Worm (Caenorhabditis elegans) whole organism, late embryonic: Measurements from ENCODE around the gene T23D5.8.

ENCODE experiments used
- C38D4.7 ChIP-seq: fragments of 200-800 bp; sonication (Bioruptor generic); optimal IDR thresholded peaks from 2 replicates; lab custom pipeline; 2018; ENCODE audit warnings: mild to moderate bottlenecking, missing genetic modification characterization, moderate library complexity, missing compliant biosample characterization
- F13H6.1 ChIP-seq: sonication (generic microtip); optimal IDR thresholded peaks from 2 replicates; lab custom pipeline; 2016; ENCODE audit warnings: missing genetic modification characterization, missing compliant biosample characterization
- Y22D7AL.16 ChIP-seq: sonication (generic microtip); optimal IDR thresholded peaks from 2 replicates; lab custom pipeline; 2016; ENCODE audit warnings: missing genetic modification characterization, missing compliant biosample characterization
- ama-1 ChIP-seq: fragments of 150-350 bp; optimal IDR thresholded peaks from 2 replicates; lab custom pipeline; 2014
- ceh-14 ChIP-seq: sonication (generic microtip); optimal IDR thresholded peaks from 2 replicates; lab custom pipeline; 2016; ENCODE audit warnings: missing genotype, missing genetic modification characterization, missing compliant biosample characterization
- ceh-18 ChIP-seq: sonication (generic microtip); optimal IDR thresholded peaks from 2 replicates; lab custom pipeline; 2016; ENCODE audit warnings: missing genetic modification characterization, missing compliant biosample characterization
- ceh-19 ChIP-seq: fragments of 200-800 bp; sonication (Bioruptor generic); optimal IDR thresholded peaks from 2 replicates; lab custom pipeline; 2018; ENCODE audit warnings: mild to moderate bottlenecking, missing genetic modification characterization, missing compliant biosample characterization
- ceh-2 ChIP-seq: sonication (generic microtip); optimal IDR thresholded peaks from 2 replicates; lab custom pipeline; 2016; ENCODE audit warnings: missing genotype, missing genetic modification characterization, missing compliant biosample characterization
- ceh-24 ChIP-seq: sonication (generic microtip); optimal IDR thresholded peaks from 2 replicates; lab custom pipeline; 2016; ENCODE audit warnings: mild to moderate bottlenecking, missing genetic modification characterization, missing compliant biosample characterization
- ceh-30 ChIP-seq: fragments of 150-350 bp; optimal IDR thresholded peaks from 2 replicates; lab custom pipeline; 2014; ENCODE audit warnings: missing biosample characterization, missing genetic modification characterization
- ceh-31 ChIP-seq: sonication (generic microtip); optimal IDR thresholded peaks from 2 replicates; lab custom pipeline; 2016; ENCODE audit warnings: missing genetic modification characterization, missing compliant biosample characterization
- ceh-34 ChIP-seq: sonication (generic microtip); optimal IDR thresholded peaks from 2 replicates; lab custom pipeline; 2016; ENCODE audit warnings: mild to moderate bottlenecking, missing genetic modification characterization, missing compliant biosample characterization
- ceh-48 ChIP-seq: sonication (generic microtip); optimal IDR thresholded peaks from 2 replicates; lab custom pipeline; 2016; ENCODE audit warnings: missing genetic modification characterization, inconsistent platforms, missing compliant biosample characterization
- ceh-6 ChIP-seq: fragments of 200-800 bp; sonication (Bioruptor generic); optimal IDR thresholded peaks from 2 replicates; lab custom pipeline; 2018; ENCODE audit warnings: mild to moderate bottlenecking, missing genetic modification characterization, missing compliant biosample characterization
- ceh-9 ChIP-seq: sonication (generic microtip); optimal IDR thresholded peaks from 2 replicates; lab custom pipeline; 2016; ENCODE audit warnings: mild to moderate bottlenecking, missing genetic modification characterization, inconsistent platforms, missing compliant biosample characterization
- che-1 ChIP-seq: sonication (generic microtip); optimal IDR thresholded peaks from 2 replicates; lab custom pipeline; 2016; ENCODE audit warnings: mild to moderate bottlenecking, missing genetic modification characterization, missing compliant biosample characterization
- dve-1 ChIP-seq: sonication (generic microtip); optimal IDR thresholded peaks from 2 replicates; lab custom pipeline; 2017; ENCODE audit warnings: antibody characterized with exemption, mild to moderate bottlenecking, missing genetic modification characterization, missing compliant biosample characterization
- elt-4 ChIP-seq: sonication (generic microtip); optimal IDR thresholded peaks from 2 replicates; lab custom pipeline; 2016; ENCODE audit warnings: missing genetic modification characterization, missing compliant biosample characterization
- eyg-1 ChIP-seq: sonication (generic microtip); optimal IDR thresholded peaks from 2 replicates; lab custom pipeline; 2016; ENCODE audit warnings: missing genotype, missing genetic modification characterization, missing compliant biosample characterization
- fax-1 ChIP-seq: sonication (generic microtip); optimal IDR thresholded peaks from 2 replicates; lab custom pipeline; 2016; ENCODE audit warnings: missing genotype, missing genetic modification characterization, missing compliant biosample characterization
- fkh-6 ChIP-seq: sonication (generic microtip); optimal IDR thresholded peaks from 2 replicates; lab custom pipeline; 2016; ENCODE audit warnings: missing genetic modification characterization, missing compliant biosample characterization
- gmeb-2 ChIP-seq: sonication (generic microtip); optimal IDR thresholded peaks from 2 replicates; lab custom pipeline; 2016; ENCODE audit warnings: missing genetic modification characterization, inconsistent platforms, missing compliant biosample characterization
- hlh-6 ChIP-seq: sonication (generic microtip); optimal IDR thresholded peaks from 2 replicates; lab custom pipeline; 2016; ENCODE audit warnings: missing genotype, missing genetic modification characterization, missing compliant biosample characterization
- lim-6 ChIP-seq: sonication (generic microtip); optimal IDR thresholded peaks from 2 replicates; lab custom pipeline; 2016; ENCODE audit warnings: missing genetic modification characterization, missing compliant biosample characterization
- lin-11 ChIP-seq: fragments of 200-800 bp; sonication (Bioruptor generic); optimal IDR thresholded peaks from 2 replicates; lab custom pipeline; 2018; ENCODE audit warnings: mild to moderate bottlenecking, missing genetic modification characterization, missing compliant biosample characterization
- mec-3 ChIP-seq: sonication (generic microtip); optimal IDR thresholded peaks from 2 replicates; lab custom pipeline; 2016; ENCODE audit warnings: borderline replicate concordance, missing genetic modification characterization, missing compliant biosample characterization
- pag-3 ChIP-seq: sonication (generic microtip); optimal IDR thresholded peaks from 2 replicates; lab custom pipeline; 2016; ENCODE audit warnings: missing compliant biosample characterization, missing genetic modification characterization, borderline replicate concordance
- pax-1 ChIP-seq: fragments of 150-350 bp; optimal IDR thresholded peaks from 2 replicates; lab custom pipeline; 2014; ENCODE audit warnings: missing biosample characterization, missing genetic modification characterization
- pha-2 ChIP-seq: sonication (generic microtip); optimal IDR thresholded peaks from 2 replicates; lab custom pipeline; 2017; ENCODE audit warnings: mild to moderate bottlenecking, missing genetic modification characterization, missing compliant biosample characterization
- pha-4 ChIP-seq: fragments of 150-350 bp; optimal IDR thresholded peaks from 2 replicates; lab custom pipeline; 2018; ENCODE audit warnings: missing biosample characterization, missing genetic modification reagents, missing genetic modification characterization
- pqm-1 ChIP-seq: sonication (generic microtip); optimal IDR thresholded peaks from 2 replicates; lab custom pipeline; 2016; ENCODE audit warnings: missing genetic modification characterization, missing compliant biosample characterization
- pros-1 ChIP-seq: fragments of 150-350 bp; optimal IDR thresholded peaks from 2 replicates; lab custom pipeline; 2014; ENCODE audit warnings: missing biosample characterization, missing genetic modification reagents, missing genetic modification characterization
- sdc-2 ChIP-seq: sonication (generic microtip); optimal IDR thresholded peaks from 2 replicates; lab custom pipeline; 2016; ENCODE audit warnings: missing genotype, missing genetic modification characterization, missing compliant biosample characterization
- tbx-2 ChIP-seq: sonication (generic microtip); optimal IDR thresholded peaks from 2 replicates; lab custom pipeline; 2016; ENCODE audit warnings: missing genetic modification characterization, missing compliant biosample characterization
- unc-42 ChIP-seq: sonication (generic microtip); optimal IDR thresholded peaks from 2 replicates; lab custom pipeline; 2016; ENCODE audit warnings: missing genotype, missing genetic modification characterization, missing compliant biosample characterization
- unc-86 ChIP-seq: sonication (generic microtip); optimal IDR thresholded peaks from 2 replicates; lab custom pipeline; 2016; ENCODE audit warnings: missing genetic modification characterization, missing compliant biosample characterization
- zip-5 ChIP-seq: sonication (generic microtip); optimal IDR thresholded peaks from 2 replicates; lab custom pipeline; 2016; ENCODE audit warnings: missing genetic modification characterization, missing compliant biosample characterization
- ztf-16 ChIP-seq: sonication (generic microtip); optimal IDR thresholded peaks from 2 replicates; lab custom pipeline; 2017; ENCODE audit warnings: missing genetic modification characterization, missing compliant biosample characterization

Gene T23D5.8

DNA sequence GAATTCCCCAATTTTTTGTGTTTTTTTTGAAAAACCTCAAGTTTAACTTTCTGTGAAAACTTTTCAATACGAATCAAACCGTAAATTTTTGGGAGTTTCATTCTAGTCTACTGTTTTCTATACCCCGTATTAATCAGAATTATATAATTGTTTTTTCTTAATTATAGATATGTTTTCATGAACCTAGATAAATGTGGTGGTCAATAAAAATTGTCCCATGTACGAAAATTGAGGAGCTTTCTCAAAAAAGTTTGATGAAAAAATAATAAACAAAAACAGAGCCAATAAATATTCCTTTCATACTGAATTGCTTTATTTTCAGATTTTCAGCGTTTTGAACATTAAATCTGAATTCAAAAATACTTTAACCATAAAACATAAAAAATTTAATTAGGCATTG lies 37.8 kb downstream of the T23D5.8 start, which contains the start of gene Y6E2A.1:
Gene Y6E2A.1, minus strand, starts transcription at position 101 of the 400 bp plus-strand sequence.
- TF ChIP-seq C38D4.7 (no peak), pros-1 (tag; lab: Kevin White, UChicago) (no peak), ceh-6 (GFP tag; lab: Kevin White, UChicago) (no peak), ceh-31 (tag; lab: Kevin White, UChicago) (no peak), pqm-1 (tag; lab: Kevin White, UChicago) (no peak), Y22D7AL.16 (tag; lab: Kevin White, UChicago) (no peak), pax-1 (tag; lab: Kevin White, UChicago) (no peak), pha-4 (tag; lab: Kevin White, UChicago) (no peak), tbx-2 (tag; lab: Kevin White, UChicago) (no peak), zip-5 (no peak), sdc-2 (tag; lab: Kevin White, UChicago) (no peak), ceh-14 (tag; lab: Kevin White, UChicago) (no peak), ceh-19 (GFP tag; lab: Kevin White, UChicago) (no peak)

DNA sequence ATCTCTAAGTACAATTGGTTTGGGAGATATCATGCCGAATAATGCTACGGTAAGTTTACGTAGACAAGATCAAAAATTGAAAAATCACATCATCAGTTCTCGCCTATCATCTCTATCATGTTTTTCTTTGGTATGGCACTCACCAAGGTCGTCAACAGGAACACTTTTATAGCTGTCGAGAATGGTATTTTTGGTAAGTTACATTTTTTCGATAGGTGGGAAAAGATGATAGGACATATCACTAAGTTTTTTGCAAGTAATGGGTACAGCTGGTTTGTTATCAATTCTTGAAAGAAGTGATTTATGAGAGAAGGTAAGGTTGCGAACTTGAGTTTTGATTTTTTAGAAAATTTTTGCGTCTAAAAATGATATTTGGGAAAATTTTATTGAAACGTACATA lies 40.3 kb downstream of the T23D5.8 start:
- TF ChIP-seq elt-4 (tag; lab: Kevin White, UChicago) (no peak), ceh-48 (no peak), ztf-16 (tag; lab: Kevin White, UChicago) (no peak)

DNA sequence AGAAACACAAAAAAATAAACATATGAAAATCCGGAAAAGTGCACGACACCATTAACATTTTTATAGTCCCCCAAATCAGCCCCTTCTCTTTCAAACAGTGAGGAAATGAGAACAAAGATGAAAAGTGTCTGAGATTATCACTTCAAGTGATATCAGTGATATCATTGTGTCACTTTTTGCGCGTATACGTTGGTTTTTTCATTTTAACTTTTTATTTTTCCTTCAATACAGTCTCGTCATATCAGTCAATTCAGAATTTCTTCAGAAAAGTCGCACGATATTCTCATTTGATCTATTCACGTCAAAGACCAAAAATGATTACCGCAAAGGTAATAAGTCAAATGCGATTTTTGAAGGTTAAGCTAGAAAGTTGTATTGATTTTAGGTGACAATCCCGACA lies 43.5 kb downstream of the T23D5.8 start, which contains the start of gene twk-34:
Gene twk-34, plus strand, starts transcription at position 216 of the 400 bp plus-strand sequence.
- TF ChIP-seq ceh-48: no peak
- TF ChIP-seq lim-6 (tag; lab: Kevin White, UChicago): no peak
- no peak for TF ChIP-seq pax-1 (tag; lab: Kevin White, UChicago)
- TF ChIP-seq ceh-30 (tag; lab: Kevin White, UChicago): no peak
- TF ChIP-seq dve-1: no peak
- TF ChIP-seq pha-2 (tag; lab: Kevin White, UChicago): no peak
- no peak for TF ChIP-seq ceh-19 (GFP tag; lab: Kevin White, UChicago)
- no peak for TF ChIP-seq ceh-6 (GFP tag; lab: Kevin White, UChicago)
- no peak for TF ChIP-seq ztf-16 (tag; lab: Kevin White, UChicago)

DNA sequence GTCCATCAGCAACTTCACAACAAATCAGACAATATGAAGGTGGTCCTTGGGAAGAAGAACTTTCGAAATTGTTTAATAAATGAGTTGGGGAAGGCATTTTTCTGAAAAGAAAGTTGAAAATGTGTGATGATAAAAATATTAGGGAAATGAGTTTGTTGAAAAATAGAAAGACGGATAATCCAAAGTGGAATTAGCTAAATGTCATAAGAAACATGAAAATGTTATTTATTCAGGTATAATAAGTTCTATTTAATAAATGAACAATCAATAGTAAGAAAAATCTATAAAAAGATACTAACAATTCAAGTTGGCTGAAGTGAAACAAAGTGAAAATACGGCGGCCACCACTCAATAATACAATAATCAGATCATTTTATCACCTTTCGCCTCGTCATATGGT lies 46.0 kb downstream of the T23D5.8 start, which contains the start of gene nhr-53:
Gene nhr-53, minus strand, starts transcription at position 101 of the 400 bp plus-strand sequence.
- TF ChIP-seq lin-11 (no peak), fkh-6 (tag; lab: Kevin White, UChicago) (no peak), unc-42 (tag; lab: Kevin White, UChicago) (no peak), fax-1 (tag; lab: Kevin White, UChicago) (no peak), F13H6.1 (tag; lab: Kevin White, UChicago) (no peak), mec-3 (tag; lab: Kevin White, UChicago) (no peak), hlh-6 (tag; lab: Kevin White, UChicago) (no peak)

DNA sequence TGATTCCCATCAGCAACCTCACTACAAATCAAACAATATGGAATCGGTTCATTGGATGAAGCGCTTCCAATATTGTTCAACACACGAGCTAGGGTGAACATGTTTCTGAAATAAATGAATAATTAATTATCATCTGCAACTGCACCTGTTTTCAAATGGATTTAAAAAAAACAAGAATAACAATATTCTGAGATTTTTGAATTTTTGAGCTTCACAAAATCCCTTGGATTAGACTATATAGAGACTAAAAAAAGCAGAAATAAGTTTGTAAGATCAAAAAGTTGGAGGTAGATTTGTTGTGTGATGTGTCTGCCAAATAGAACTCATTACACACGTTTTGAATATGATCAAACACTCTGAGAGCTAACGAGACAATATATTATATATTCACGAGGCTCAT lies 48.4 kb downstream of the T23D5.8 start, which contains the start of gene nhr-199:
Gene nhr-199, minus strand, starts transcription at position 101 of the 400 bp plus-strand sequence.
- TF ChIP-seq ceh-9 (tag; lab: Kevin White, UChicago) (no peak), C38D4.7 (no peak), ceh-2 (tag; lab: Kevin White, UChicago) (no peak), Y22D7AL.16 (tag; lab: Kevin White, UChicago) (no peak), tbx-2 (tag; lab: Kevin White, UChicago) (no peak), unc-86 (no peak), pros-1 (tag; lab: Kevin White, UChicago) (no peak), eyg-1 (tag; lab: Kevin White, UChicago) (no peak), ceh-18 (tag; lab: Kevin White, UChicago) (no peak)

DNA sequence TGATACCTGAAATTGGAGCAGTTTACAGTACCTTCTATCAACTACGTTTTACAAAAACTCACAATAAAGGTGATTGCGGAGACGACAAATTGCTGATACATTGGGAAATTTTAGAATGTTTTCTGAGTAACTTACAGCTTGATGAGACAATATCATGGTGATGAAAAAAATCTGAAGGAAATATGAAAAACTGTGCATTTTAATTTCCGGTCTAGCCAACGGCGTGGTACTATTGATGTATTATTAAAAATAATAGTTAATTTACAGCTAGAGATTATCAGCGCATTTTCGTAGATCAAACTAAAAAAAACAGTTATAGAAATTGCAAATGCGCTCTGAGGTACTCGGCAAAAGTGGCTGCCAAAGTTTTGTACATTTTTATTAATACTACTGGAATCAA lies 50.1 kb downstream of the T23D5.8 start, which contains the start of gene srx-29:
Gene srx-29, minus strand, starts transcription at position 101 of the 400 bp plus-strand sequence.
- TF ChIP-seq ceh-2 (tag; lab: Kevin White, UChicago) (no peak), pros-1 (tag; lab: Kevin White, UChicago) (no peak), dve-1 (no peak), ceh-24 (tag; lab: Kevin White, UChicago) (no peak), gmeb-2 (tag; lab: Kevin White, UChicago) (no peak), pag-3 (tag; lab: Kevin White, UChicago) (no peak), ceh-18 (tag; lab: Kevin White, UChicago) (no peak), ama-1 (lab: Kevin White, UChicago) (no peak), ceh-34 (tag; lab: Kevin White, UChicago) (no peak), che-1 (tag; lab: Kevin White, UChicago) (no peak), tbx-2 (tag; lab: Kevin White, UChicago) (no peak)
